Worm (Caenorhabditis elegans) whole organism, L4/young adult: Measurements from ENCODE around the gene abu-1.

Experiments
- W03F9.2 ChIP-seq: fragments of 150-350 bp; optimal IDR thresholded peaks from 2 replicates; lab custom pipeline; 2014; ENCODE audit warnings: missing biosample characterization, missing genetic modification characterization
- dao-5 ChIP-seq: sonication (generic microtip); optimal IDR thresholded peaks from 2 replicates; lab custom pipeline; 2016; ENCODE audit warnings: missing genotype, missing genetic modification characterization, moderate library complexity, missing compliant biosample characterization
- him-1 ChIP-seq: sonication (generic microtip); optimal IDR thresholded peaks from 2 replicates; lab custom pipeline; 2016; ENCODE audit warnings: missing genotype, missing genetic modification reagents, missing genetic modification characterization, missing compliant biosample characterization

DNA sequence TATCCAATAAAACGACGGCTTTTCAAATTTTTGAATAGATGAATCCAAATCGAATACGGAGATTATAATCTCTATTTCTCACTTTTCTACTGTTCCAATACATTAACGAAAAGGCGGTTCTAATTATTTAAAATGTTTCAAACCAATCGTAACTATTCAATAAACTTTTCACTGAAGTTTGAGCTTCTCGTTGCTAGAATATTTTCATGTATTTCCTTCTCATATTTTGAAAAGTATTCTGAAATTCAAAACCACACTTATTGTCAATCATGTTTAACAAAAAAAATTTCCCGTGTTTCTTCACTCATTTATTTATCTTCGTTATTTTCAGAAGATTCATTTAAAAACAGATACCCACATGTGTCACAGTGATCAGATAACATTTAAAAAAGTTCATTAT is 21.2 kb upstream of the abu-1 start, which contains the start of gene F15H10.8:
- TF ChIP-seq dao-5 (no peak), him-1 (tag; lab: Kevin White, UChicago) (no peak), W03F9.2 (tag; lab: Kevin White, UChicago) (no peak)
